ENCODE assay signal across 1 worm cellular context in genomic region chrII:5768274-5768820, ce11.
A peak's percentile ranks its signal among the peaks of the same experiment; 100 is the strongest.
TF ChIP-seq lines count a peak whose summit lies in the region.

No protein-coding gene starts in this region.

TF ChIP-seq in whole organism, L1 larva, 84 proteins besides CTCF, POLR2A, EP300 and RAD21 (continued from another document):
- TF ChIP-seq lsy-2 (tag; optimal IDR thresholded peaks at IDR 0.05; lab: Kevin White, UChicago) (no peak), nhr-71 (tag; optimal IDR thresholded peaks at IDR 0.05; lab: Kevin White, UChicago) (peak; percentile 3), nhr-20 (tag; optimal IDR thresholded peaks at IDR 0.05; lab: Kevin White, UChicago) (peak; percentile 34), elt-3 (tag; optimal IDR thresholded peaks at IDR 0.05; lab: Kevin White, UChicago) (peak in 2 of 6 experiments; percentile 19 to 59), irx-1 (tag; optimal IDR thresholded peaks at IDR 0.05; lab: Kevin White, UChicago) (no peak), lin-14 (GFP tag; optimal IDR thresholded peaks at IDR 0.05; lab: Kevin White, UChicago) (peak; percentile 67), lin-15B (tag; optimal IDR thresholded peaks at IDR 0.05; lab: Kevin White, UChicago) (no peak), pax-3 (tag; optimal IDR thresholded peaks at IDR 0.05; lab: Kevin White, UChicago) (no peak)
TF ChIP-seq in whole organism, L1 larva: peak in this region for 10.
